Fruit fly (Drosophila melanogaster) whole organism, embryonic: ENCODE data around the gene CG31077.

Experiments used
- Asciz ChIP-seq: fragments of 200-800 bp; sonication (Bioruptor generic); optimal IDR thresholded peaks from 2 replicates; lab custom pipeline; 2017; ENCODE audit warnings: missing biosample characterization, mild to moderate bottlenecking, missing genetic modification characterization, missing genetic modification reagents
- Atf6 ChIP-seq: fragments of 200-800 bp; sonication (Bioruptor generic); IDR thresholded peaks from 2 replicates; pipeline ENCODE4 v1.3.6; 2022; ENCODE audit warnings: missing biosample characterization, missing genetic modification characterization
- CG10147 ChIP-seq: fragments of 200-800 bp; sonication (Bioruptor generic); optimal IDR thresholded peaks from 2 replicates; lab custom pipeline; 2019; ENCODE audit warnings: missing biosample characterization, mild to moderate bottlenecking, missing genetic modification characterization, moderate library complexity
- CG10959 ChIP-seq: fragments of 200-800 bp; sonication (Bioruptor generic); IDR thresholded peaks from 2 replicates; pipeline ENCODE4 v1.3.6; 2022; ENCODE audit warnings: missing biosample characterization, missing genetic modification characterization
- CG12236 ChIP-seq: fragments of 200-800 bp; sonication (Bioruptor generic); optimal IDR thresholded peaks from 2 replicates; lab custom pipeline; 2016; ENCODE audit warnings: missing biosample characterization, missing genetic modification characterization
- CG12299 ChIP-seq: fragments of 200-800 bp; sonication (Bioruptor generic); optimal IDR thresholded peaks from 2 replicates; lab custom pipeline; 2018; ENCODE audit warnings: missing biosample characterization, mild to moderate bottlenecking, missing genetic modification characterization
- CG12942 ChIP-seq: fragments of 200-800 bp; sonication (Bioruptor generic); optimal IDR thresholded peaks from 3 replicates; lab custom pipeline; 2016; ENCODE audit warnings: missing biosample characterization, missing genetic modification characterization
- CG14441 ChIP-seq: fragments of 200-800 bp; sonication (Bioruptor generic); IDR thresholded peaks from 2 replicates; pipeline ENCODE4 v1.3.6; 2022; ENCODE audit warnings: missing biosample characterization, missing genetic modification characterization
- CG17186 ChIP-seq: fragments of 200-800 bp; sonication (Bioruptor generic); optimal IDR thresholded peaks from 3 replicates; lab custom pipeline; 2017; ENCODE audit warnings: missing biosample characterization, missing genetic modification reagents, missing genetic modification characterization
- CG17829 ChIP-seq: fragments of 200-800 bp; optimal IDR thresholded peaks from 2 replicates; lab custom pipeline; 2019; ENCODE audit warnings: missing biosample characterization, mild to moderate bottlenecking, missing genetic modification characterization, moderate library complexity
- CG18599 ChIP-seq: fragments of 200-800 bp; sonication (Bioruptor generic); optimal IDR thresholded peaks from 3 replicates; lab custom pipeline; 2017; ENCODE audit warnings: missing biosample characterization, missing genetic modification characterization, mild to moderate bottlenecking, moderate library complexity, missing genetic modification reagents
- CG2116 ChIP-seq: fragments of 200-800 bp; sonication (Bioruptor generic); optimal IDR thresholded peaks from 3 replicates; lab custom pipeline; 2018; ENCODE audit warnings: missing biosample characterization, mild to moderate bottlenecking, missing genetic modification characterization
- CG2678 ChIP-seq: fragments of 200-800 bp; sonication (Bioruptor generic); optimal IDR thresholded peaks from 3 replicates; lab custom pipeline; 2019; ENCODE audit warnings: missing biosample characterization, mild to moderate bottlenecking, missing genetic modification characterization, moderate library complexity
- CG33557 ChIP-seq: fragments of 200-800 bp; sonication (Bioruptor generic); optimal IDR thresholded peaks from 2 replicates; lab custom pipeline; 2019; ENCODE audit warnings: missing biosample characterization, mild to moderate bottlenecking, missing genetic modification characterization, moderate library complexity
- CG4282 ChIP-seq: fragments of 200-800 bp; sonication (Bioruptor generic); optimal IDR thresholded peaks from 2 replicates; lab custom pipeline; 2016; ENCODE audit warnings: missing biosample characterization, missing genetic modification characterization
- CG6175 ChIP-seq: fragments of 200-800 bp; sonication (Bioruptor generic); IDR thresholded peaks from 3 replicates; pipeline ENCODE4 v1.3.6; 2022; ENCODE audit warnings: missing biosample characterization, missing genetic modification characterization
- CG8290 ChIP-seq, 3 experiments: fragments of 200-800 bp; sonication (Bioruptor generic); optimal IDR thresholded peaks; 2 replicates each; lab custom pipeline; 2016 to 2019; ENCODE audit warnings: missing biosample characterization in 3 of 3, missing genetic modification characterization in 3 of 3, mild to moderate bottlenecking in 2 of 3, moderate library complexity in 1 of 3
- CG8388 ChIP-seq: fragments of 200-800 bp; sonication (Bioruptor generic); optimal IDR thresholded peaks from 2 replicates; lab custom pipeline; 2019; ENCODE audit warnings: missing biosample characterization, mild to moderate bottlenecking, missing genetic modification characterization, moderate library complexity
- CG9876 ChIP-seq: fragments of 200-800 bp; sonication (Bioruptor generic); optimal IDR thresholded peaks from 2 replicates; lab custom pipeline; 2016; ENCODE audit warnings: missing biosample characterization, missing genetic modification characterization
- Dfd ChIP-seq, 2 experiments: fragments of >200 bp; optimal IDR thresholded peaks; 2 replicates each; lab custom pipeline; 2017; ENCODE audit warnings: missing biosample characterization in 2 of 2, missing genetic modification characterization in 2 of 2
- Ets97D ChIP-seq: fragments of 200-800 bp; sonication (Bioruptor generic); optimal IDR thresholded peaks from 3 replicates; lab custom pipeline; 2016; ENCODE audit warnings: missing biosample characterization, missing genetic modification characterization
- HmgZ ChIP-seq: fragments of 200-800 bp; sonication (Bioruptor generic); optimal IDR thresholded peaks from 2 replicates; lab custom pipeline; 2018; ENCODE audit warnings: missing biosample characterization, mild to moderate bottlenecking, missing genetic modification characterization
- Hmx ChIP-seq: fragments of 200-800 bp; sonication (Bioruptor generic); optimal IDR thresholded peaks from 2 replicates; lab custom pipeline; 2016; ENCODE audit warnings: missing biosample characterization, missing genetic modification characterization
- Hr51 ChIP-seq, 2 experiments: fragments of 200-800 bp; sonication (Bioruptor generic); optimal IDR thresholded peaks; 2 replicates in 1 of 2; 3 replicates in 1 of 2; lab custom pipeline; 2016 to 2018; ENCODE audit warnings: missing biosample characterization in 2 of 2, missing genetic modification characterization in 2 of 2, mild to moderate bottlenecking in 1 of 2, moderate library complexity in 1 of 2
- MTF-1 ChIP-seq: fragments of 200-800 bp; sonication (Bioruptor generic); optimal IDR thresholded peaks from 2 replicates; lab custom pipeline; 2018; ENCODE audit warnings: missing biosample characterization, mild to moderate bottlenecking, missing genetic modification characterization, borderline replicate concordance
- NK7.1 ChIP-seq: fragments of 200-800 bp; sonication (Bioruptor generic); optimal IDR thresholded peaks from 3 replicates; lab custom pipeline; 2016; ENCODE audit warnings: missing biosample characterization, missing genetic modification characterization
- Oli ChIP-seq: fragments of 200-800 bp; sonication (Bioruptor generic); optimal IDR thresholded peaks from 2 replicates; lab custom pipeline; 2018; ENCODE audit warnings: missing biosample characterization, mild to moderate bottlenecking, missing genetic modification characterization, moderate library complexity
- Sin3A ChIP-seq: fragments of >200 bp; optimal IDR thresholded peaks from 2 replicates; lab custom pipeline; 2018
- Sox102F ChIP-seq: fragments of 200-800 bp; sonication (Bioruptor generic); optimal IDR thresholded peaks from 2 replicates; lab custom pipeline; 2018; ENCODE audit warnings: missing biosample characterization, mild to moderate bottlenecking, missing genetic modification characterization, moderate library complexity
- Sry-δ ChIP-seq: fragments of 200-800 bp; sonication (Bioruptor generic); optimal IDR thresholded peaks from 2 replicates; lab custom pipeline; 2016; ENCODE audit warnings: missing biosample characterization, missing genetic modification characterization
- dimm ChIP-seq: fragments of 200-800 bp; sonication (Bioruptor generic); IDR thresholded peaks from 2 replicates; pipeline ENCODE4 v1.3.6; 2022; ENCODE audit warnings: missing biosample characterization, missing genetic modification characterization
- dmrt99B ChIP-seq: fragments of 200-800 bp; sonication (Bioruptor generic); optimal IDR thresholded peaks from 2 replicates; lab custom pipeline; 2018; ENCODE audit warnings: missing biosample characterization, mild to moderate bottlenecking, missing genetic modification characterization, moderate library complexity
- dysf ChIP-seq: fragments of 200-800 bp; sonication (Bioruptor generic); IDR thresholded peaks from 3 replicates; pipeline ENCODE4 v1.3.6; 2022; ENCODE audit warnings: missing biosample characterization, missing genetic modification characterization
- en ChIP-seq: fragments of 200-800 bp; sonication (Bioruptor generic); optimal IDR thresholded peaks from 2 replicates; lab custom pipeline; 2016; ENCODE audit warnings: missing biosample characterization, missing genetic modification characterization
- exex ChIP-seq: fragments of 200-800 bp; sonication (Bioruptor generic); optimal IDR thresholded peaks from 4 replicates; lab custom pipeline; 2018; ENCODE audit warnings: missing biosample characterization, mild to moderate bottlenecking, missing genetic modification characterization, moderate library complexity
- fru ChIP-seq: fragments of >200 bp; optimal IDR thresholded peaks from 2 replicates; lab custom pipeline; 2017
- gfzf ChIP-seq: fragments of 200-800 bp; sonication (Bioruptor generic); optimal IDR thresholded peaks from 2 replicates; lab custom pipeline; 2016; ENCODE audit warnings: missing biosample characterization, mild to moderate bottlenecking, missing genetic modification characterization, moderate library complexity
- inv ChIP-seq: fragments of 200-800 bp; sonication (Bioruptor generic); IDR thresholded peaks from 2 replicates; pipeline ENCODE4 v1.3.6; 2022; ENCODE audit warnings: missing biosample characterization, missing genetic modification characterization; ENCODE audit not compliant: partially characterized antibody
- mirr ChIP-seq: fragments of 200-800 bp; sonication (Bioruptor generic); optimal IDR thresholded peaks from 3 replicates; lab custom pipeline; 2018; ENCODE audit warnings: missing biosample characterization, mild to moderate bottlenecking, missing genetic modification characterization
- odd ChIP-seq: fragments of 200-800 bp; sonication (Bioruptor generic); optimal IDR thresholded peaks from 2 replicates; lab custom pipeline; 2017; ENCODE audit warnings: missing biosample characterization, mild to moderate bottlenecking, missing genetic modification characterization
- org-1 ChIP-seq: fragments of 200-800 bp; sonication (Bioruptor generic); optimal IDR thresholded peaks from 2 replicates; lab custom pipeline; 2017; ENCODE audit warnings: missing biosample characterization, missing genetic modification characterization
- prd ChIP-seq, 3 experiments: fragments of >200 bp in 2 of 3; fragments of 200-800 bp in 1 of 3; sonication (Bioruptor generic) in 1 of 3; optimal IDR thresholded peaks in 2 of 3; IDR thresholded peaks in 1 of 3; 2 replicates in 2 of 3; 3 replicates in 1 of 3; pipeline versions ENCODE4 v1.3.6 to Lab custom; 2017 to 2022; ENCODE audit warnings: missing biosample characterization in 1 of 3, missing genetic modification characterization in 1 of 3
- so ChIP-seq: fragments of 200-800 bp; sonication (Bioruptor generic); IDR thresholded peaks from 3 replicates; pipeline ENCODE4 v1.3.6; 2022; ENCODE audit warnings: missing biosample characterization, missing genetic modification characterization
- sqz ChIP-seq: fragments of 200-800 bp; sonication (Bioruptor generic); optimal IDR thresholded peaks from 3 replicates; lab custom pipeline; 2018; ENCODE audit warnings: missing biosample characterization, mild to moderate bottlenecking, missing genetic modification characterization
- tap ChIP-seq: fragments of 200-800 bp; optimal IDR thresholded peaks from 3 replicates; lab custom pipeline; 2019; ENCODE audit warnings: missing biosample characterization, mild to moderate bottlenecking, missing genetic modification characterization, moderate library complexity
- trem ChIP-seq: fragments of 200-800 bp; optimal IDR thresholded peaks from 3 replicates; lab custom pipeline; 2019; ENCODE audit warnings: missing biosample characterization, mild to moderate bottlenecking, missing genetic modification characterization, moderate library complexity
- tup ChIP-seq: fragments of 200-800 bp; sonication (Bioruptor generic); optimal IDR thresholded peaks from 2 replicates; lab custom pipeline; 2016; ENCODE audit warnings: missing biosample characterization, mild to moderate bottlenecking, missing genetic modification characterization, moderate library complexity
- wdn ChIP-seq: fragments of 200-800 bp; sonication (Bioruptor generic); IDR thresholded peaks from 2 replicates; pipeline ENCODE4 v1.3.6; 2022; ENCODE audit warnings: missing biosample characterization, missing genetic modification characterization

CG31077 gene

DNA sequence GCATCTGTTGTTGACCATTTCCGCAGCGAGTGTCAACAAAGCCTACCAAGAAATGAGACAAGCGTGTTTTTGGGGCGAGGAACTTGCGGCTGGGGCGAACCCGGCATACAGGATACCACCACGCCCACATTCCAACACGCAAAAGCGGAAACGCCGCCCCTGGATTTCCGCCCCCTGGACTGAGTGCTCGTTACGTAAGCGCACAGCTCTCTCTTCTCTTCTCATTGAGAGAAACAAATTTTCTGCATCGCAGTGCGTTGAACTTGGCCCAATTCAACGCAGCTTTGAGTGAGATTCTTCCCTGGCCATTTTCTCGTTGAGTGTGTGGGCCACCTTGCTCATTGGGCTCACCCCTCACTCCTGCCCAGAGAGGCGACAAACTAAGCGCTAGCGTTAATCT lies 39.1 kb upstream of the CG31077 start (continued):
- TF ChIP-seq Sox102F (GFP tag; lab: Kevin White, UChicago) (no peak), CG2678 (tag; lab: Kevin White, UChicago) (no peak), en (no peak), Hmx (GFP tag; lab: Kevin White, UChicago) (no peak), NK7.1 (GFP tag; lab: Kevin White, UChicago) (no peak), CG6175 (GFP tag; lab: Robert Waterston, UW) (no peak), CG4282 (GFP tag; lab: Kevin White, UChicago) (no peak), sqz (GFP tag; lab: Kevin White, UChicago) (no peak), MTF-1 (GFP tag; lab: Kevin White, UChicago) (no peak), CG10147 (GFP tag; lab: Kevin White, UChicago) (no peak), odd (GFP tag; lab: Kevin White, UChicago) (no peak), CG33557 (GFP tag; lab: Kevin White, UChicago) (no peak), inv (GFP tag; lab: Robert Waterston, UW) (no peak), CG14441 (GFP tag; lab: Robert Waterston, UW) (0 out of 2 replicates have a peak, but pooled peaks have one; percentile 7), CG12236 (GFP tag; lab: Kevin White, UChicago) (no peak), CG10959 (GFP tag; lab: Robert Waterston, UW) (no peak)

- peak; percentile 50 for TF ChIP-seq org-1 (GFP tag; lab: Kevin White, UChicago)
- TF ChIP-seq Atf6 = peak; percentile 53
- peak; percentile 38 for TF ChIP-seq CG14441 (GFP tag; lab: Robert Waterston, UW)
- TF ChIP-seq trem (tag; lab: Kevin White, UChicago) = peak; percentile 72
- TF ChIP-seq CG8290 (GFP tag; optimal IDR thresholded peaks at IDR 0.05; lab: Kevin White, UChicago) = peak; percentile 36
- TF ChIP-seq CG8290 (tag; optimal IDR thresholded peaks at IDR 0.05; lab: Kevin White, UChicago) = peak in 1 of 2 experiments; percentile 23
- no peak for TF ChIP-seq CG33557 (GFP tag; lab: Kevin White, UChicago)
- 0 out of 2 replicates have a peak, but pooled peaks have one; percentile 31 for TF ChIP-seq wdn (GFP tag; lab: Robert Waterston, UW)
- TF ChIP-seq exex (tag; lab: Kevin White, UChicago) = peak; percentile 32
- TF ChIP-seq CG12299 (tag; lab: Kevin White, UChicago) = peak; percentile 34
- peak; percentile 78 for TF ChIP-seq Asciz
- peak; percentile 55 for TF ChIP-seq Ets97D (GFP tag; lab: Kevin White, UChicago)
- no peak for TF ChIP-seq CG2116
- TF ChIP-seq prd (optimal IDR thresholded peaks at IDR 0.05; lab: Kevin White, UChicago) = no peak
- peak; percentile 74 for TF ChIP-seq prd (GFP tag; IDR thresholded peaks at IDR 0.05; lab: Robert Waterston, UW)
- peak; percentile 3 for TF ChIP-seq HmgZ (tag; lab: Kevin White, UChicago)
- no peak for TF ChIP-seq fru
- peak; percentile 29 for TF ChIP-seq Sry-δ (GFP tag; lab: Kevin White, UChicago)
- peak; percentile 40; the same call in 1 of the 3 replicates for TF ChIP-seq so (GFP tag; lab: Robert Waterston, UW)
- TF ChIP-seq tap = peak; percentile 78
- peak; percentile 81 for TF ChIP-seq CG17829 (tag; lab: Kevin White, UChicago)
- no peak for TF ChIP-seq Dfd (GFP tag; optimal IDR thresholded peaks at IDR 0.05; lab: Kevin White, UChicago)
- TF ChIP-seq Oli (tag; lab: Kevin White, UChicago) = peak; percentile 45
- TF ChIP-seq dysf (GFP tag; lab: Robert Waterston, UW) = peak; percentile 74
- TF ChIP-seq gfzf (GFP tag; lab: Kevin White, UChicago) = no peak
- peak in 1 of 2 experiments; percentile 59 for TF ChIP-seq Hr51 (GFP tag; optimal IDR thresholded peaks at IDR 0.05; lab: Kevin White, UChicago)
- no peak for TF ChIP-seq dimm (GFP tag; lab: Robert Waterston, UW)
- peak; percentile 24 for TF ChIP-seq mirr (GFP tag; lab: Kevin White, UChicago)
- TF ChIP-seq CG18599 (GFP tag; lab: Kevin White, UChicago) = peak; percentile 89
- TF ChIP-seq CG17186 (GFP tag; lab: Kevin White, UChicago) = no peak
- no peak for TF ChIP-seq CG12942
- TF ChIP-seq CG8388 (GFP tag; lab: Kevin White, UChicago) = peak; percentile 31
- TF ChIP-seq tup (GFP tag; lab: Kevin White, UChicago) = no peak
- peak; percentile 61 for TF ChIP-seq CG9876 (GFP tag; lab: Kevin White, UChicago)
- peak; percentile 76 for TF ChIP-seq dmrt99B (tag; lab: Kevin White, UChicago)
- no peak for TF ChIP-seq Sin3A (lab: Kevin White, UChicago)
Measured at dm6 chr3R:26963747-26964174, 35.8 kb upstream of the CG31077 start.
